Worm (Caenorhabditis elegans): ENCODE measurements around the gene syx-5.

The syx-5 gene

DNA sequence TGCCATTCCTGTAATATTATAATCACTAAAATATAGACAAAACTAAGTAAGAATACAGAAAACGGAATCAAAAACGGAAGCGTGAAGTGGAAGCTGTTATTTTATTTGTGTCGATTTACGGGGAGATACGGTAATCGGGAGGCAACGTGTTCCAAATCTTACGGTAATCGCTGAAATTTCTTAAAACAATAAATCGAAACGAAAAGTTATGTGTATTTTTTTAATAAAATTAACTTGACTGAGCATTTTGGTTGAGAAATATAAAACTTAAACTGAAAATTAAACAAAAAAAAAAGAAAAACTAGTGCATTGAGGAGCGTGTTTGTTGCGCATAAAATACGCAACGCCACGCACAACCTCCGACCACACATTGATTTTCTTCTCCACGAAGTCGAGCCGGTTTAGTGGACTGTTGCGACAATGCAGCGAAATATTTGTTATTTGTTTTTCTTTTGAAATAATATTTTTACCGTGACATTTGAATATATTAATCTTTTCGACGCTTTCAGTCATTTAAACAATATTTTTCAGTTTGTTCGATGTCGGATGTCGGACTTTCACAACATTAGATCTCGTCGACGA, at the start of gene syx-5, which contains the start of gene F55A11.1 (continued):
- TF ChIP-seq zfh-2 (GFP tag; conservative IDR thresholded peaks at IDR 0.05): no peak
- peak; percentile 58 for TF ChIP-seq tbp1 (GFP tag; optimal IDR thresholded peaks at IDR 0.05)
- no peak for TF ChIP-seq hsf-1 (GFP tag; IDR thresholded peaks at IDR 0.05)
- TF ChIP-seq T26A5.8 (tag; optimal IDR thresholded peaks at IDR 0.05): no peak
- 0 out of 2 replicates have a peak, but pooled peaks have one; percentile 51 for TF ChIP-seq C06A6.2 (GFP tag; conservative IDR thresholded peaks at IDR 0.05)
- TF ChIP-seq K12H6.12 (tag; optimal IDR thresholded peaks at IDR 0.05): peak; percentile 65
- peak; percentile 29 for TF ChIP-seq him-1 (tag; optimal IDR thresholded peaks at IDR 0.05)
- no peak for TF ChIP-seq mxl-1 (tag; optimal IDR thresholded peaks at IDR 0.05)
- TF ChIP-seq F39B2.1 (GFP tag; IDR thresholded peaks at IDR 0.05): no peak
- TF ChIP-seq sea-2 (GFP tag; IDR thresholded peaks at IDR 0.05): no peak
- peak; percentile 62 for TF ChIP-seq atf-7 (tag; optimal IDR thresholded peaks at IDR 0.05)
- no peak for TF ChIP-seq lag-1 (GFP tag; IDR thresholded peaks at IDR 0.05)
- no peak for TF ChIP-seq hlh-26 (GFP tag; conservative IDR thresholded peaks at IDR 0.05)
- no peak for TF ChIP-seq mel-28 (tag; optimal IDR thresholded peaks at IDR 0.05; ENCODE audit: borderline replicate concordance)
- peak; percentile 87 for TF ChIP-seq pbrm-1 (GFP tag; IDR thresholded peaks at IDR 0.05)
- no peak for TF ChIP-seq T07F8.4 (tag; optimal IDR thresholded peaks at IDR 0.05)
- TF ChIP-seq C17E4.6 (GFP tag; IDR thresholded peaks at IDR 0.05): no peak
- no peak for TF ChIP-seq fkh-3 (tag; optimal IDR thresholded peaks at IDR 0.05)
- TF ChIP-seq snpc-1.3 (tag; optimal IDR thresholded peaks at IDR 0.05; ENCODE audit: insufficient read depth): no peak
- TF ChIP-seq hrde-1 (tag; optimal IDR thresholded peaks at IDR 0.05; ENCODE audit: borderline replicate concordance): no peak
- no peak for TF ChIP-seq ztf-6 (GFP tag; IDR thresholded peaks at IDR 0.05)
- TF ChIP-seq B0336.3 (GFP tag; IDR thresholded peaks at IDR 0.05): peak; percentile 71
- TF ChIP-seq chd-7 (tag; optimal IDR thresholded peaks at IDR 0.05): no peak
- TF ChIP-seq Y67H2A.10 (GFP tag; conservative IDR thresholded peaks at IDR 0.05): no peak
- TF ChIP-seq zim-3 (tag; optimal IDR thresholded peaks at IDR 0.05): no peak
- TF ChIP-seq attf-3 (GFP tag; conservative IDR thresholded peaks at IDR 0.05): no peak
- no peak for TF ChIP-seq hlh-12 (tag; optimal IDR thresholded peaks at IDR 0.05)
- TF ChIP-seq K11D2.4 (GFP tag; IDR thresholded peaks at IDR 0.05): peak; percentile 81
- peak; percentile 23; the same call in 1 of the 2 replicates for TF ChIP-seq Y53G8AR.9 (GFP tag; conservative IDR thresholded peaks at IDR 0.05)
- peak; percentile 75 for TF ChIP-seq tlf-1 (GFP tag; optimal IDR thresholded peaks at IDR 0.05)
- peak; percentile 50 for TF ChIP-seq gei-17 (GFP tag; optimal IDR thresholded peaks at IDR 0.05)
- no peak for TF ChIP-seq sptf-2 (GFP tag; optimal IDR thresholded peaks at IDR 0.05)
- peak; percentile 72 for TF ChIP-seq madf-6 (GFP tag; IDR thresholded peaks at IDR 0.05)
- peak; percentile 61 for TF ChIP-seq ceh-100 (GFP tag; IDR thresholded peaks at IDR 0.05)
- TF ChIP-seq nhr-120 (GFP tag; IDR thresholded peaks at IDR 0.05): no peak
- TF ChIP-seq pha-4 (tag; optimal IDR thresholded peaks at IDR 0.05): no peak
- TF ChIP-seq snpc-3.4 (tag; optimal IDR thresholded peaks at IDR 0.05): peak; percentile 1
- no peak for TF ChIP-seq F57C9.4 (tag; optimal IDR thresholded peaks at IDR 0.05)
- no peak for TF ChIP-seq ceh-27 (GFP tag; optimal IDR thresholded peaks at IDR 0.05)
- no peak for TF ChIP-seq ztf-22 (GFP tag; optimal IDR thresholded peaks at IDR 0.05)
- peak; percentile 45 for TF ChIP-seq somi-1 (GFP tag; optimal IDR thresholded peaks at IDR 0.05)
- TF ChIP-seq unc-130 (GFP tag; optimal IDR thresholded peaks at IDR 0.05): no peak
- TF ChIP-seq die-1 (tag; optimal IDR thresholded peaks at IDR 0.05): no peak
- TF ChIP-seq repo-1 (tag; optimal IDR thresholded peaks at IDR 0.05): peak; percentile 92
- TF ChIP-seq ccch-3 (GFP tag; optimal IDR thresholded peaks at IDR 0.05): no peak
- no peak for TF ChIP-seq ceh-58 (GFP tag; IDR thresholded peaks at IDR 0.05)
- no peak for TF ChIP-seq nhr-90 (tag; optimal IDR thresholded peaks at IDR 0.05)
- TF ChIP-seq aptf-3 (GFP tag; IDR thresholded peaks at IDR 0.05): no peak
- no peak for TF ChIP-seq aptf-2 (GFP tag; conservative IDR thresholded peaks at IDR 0.05)
